Fruit fly (Drosophila melanogaster) whole organism, pupa: ENCODE data around the gene Lgr1.

ENCODE experiments used
- CG13204 ChIP-seq: fragments of 200-800 bp; sonication (Bioruptor generic); optimal IDR thresholded peaks from 2 replicates; lab custom pipeline; 2018; ENCODE audit warnings: missing biosample characterization, mild to moderate bottlenecking, missing genetic modification characterization, moderate library complexity
- CG17806 ChIP-seq: fragments of 200-800 bp; sonication (Bioruptor generic); optimal IDR thresholded peaks from 2 replicates; lab custom pipeline; 2018; ENCODE audit warnings: missing biosample characterization, mild to moderate bottlenecking, missing genetic modification characterization, moderate library complexity
- CG4496 ChIP-seq: fragments of 200-800 bp; sonication (Bioruptor generic); IDR thresholded peaks from 3 replicates; pipeline ENCODE4 v1.3.6; 2022; ENCODE audit warnings: missing biosample characterization, missing genetic modification characterization
- D1 ChIP-seq: fragments of 200-800 bp; sonication (Bioruptor generic); optimal IDR thresholded peaks from 2 replicates; lab custom pipeline; 2018; ENCODE audit warnings: missing biosample characterization, mild to moderate bottlenecking, missing genetic modification characterization, moderate library complexity
- EcR ChIP-seq: fragments of 200-800 bp; sonication (Bioruptor generic); optimal IDR thresholded peaks from 3 replicates; lab custom pipeline; 2019; ENCODE audit warnings: missing biosample characterization, missing genetic modification characterization, mild to moderate bottlenecking, moderate library complexity, missing genetic modification reagents
- Pif1A ChIP-seq: fragments of 200-800 bp; sonication (Bioruptor generic); optimal IDR thresholded peaks from 3 replicates; lab custom pipeline; 2016; ENCODE audit warnings: missing biosample characterization, missing genetic modification characterization
- Pif1B ChIP-seq: fragments of 200-800 bp; sonication (Bioruptor generic); optimal IDR thresholded peaks from 3 replicates; lab custom pipeline; 2016; ENCODE audit warnings: missing biosample characterization, missing genetic modification characterization
- Snoo ChIP-seq: fragments of 200-800 bp; sonication (Bioruptor generic); optimal IDR thresholded peaks from 3 replicates; lab custom pipeline; 2017; ENCODE audit warnings: missing biosample characterization, mild to moderate bottlenecking, missing genetic modification characterization, inconsistent platforms
- fd96Ca ChIP-seq: fragments of 200-800 bp; sonication (Bioruptor generic); IDR thresholded peaks from 3 replicates; pipeline ENCODE4 v1.3.6; 2022; ENCODE audit warnings: missing biosample characterization, missing genetic modification characterization
- gl ChIP-seq: fragments of 200-800 bp; sonication (Bioruptor generic); optimal IDR thresholded peaks from 2 replicates; lab custom pipeline; 2018; ENCODE audit warnings: missing biosample characterization, mild to moderate bottlenecking, missing genetic modification characterization
- rn ChIP-seq: fragments of 200-800 bp; sonication (Bioruptor generic); IDR thresholded peaks from 2 replicates; pipeline ENCODE4 v1.3.6; 2022; ENCODE audit warnings: missing biosample characterization, missing genetic modification characterization

DNA sequence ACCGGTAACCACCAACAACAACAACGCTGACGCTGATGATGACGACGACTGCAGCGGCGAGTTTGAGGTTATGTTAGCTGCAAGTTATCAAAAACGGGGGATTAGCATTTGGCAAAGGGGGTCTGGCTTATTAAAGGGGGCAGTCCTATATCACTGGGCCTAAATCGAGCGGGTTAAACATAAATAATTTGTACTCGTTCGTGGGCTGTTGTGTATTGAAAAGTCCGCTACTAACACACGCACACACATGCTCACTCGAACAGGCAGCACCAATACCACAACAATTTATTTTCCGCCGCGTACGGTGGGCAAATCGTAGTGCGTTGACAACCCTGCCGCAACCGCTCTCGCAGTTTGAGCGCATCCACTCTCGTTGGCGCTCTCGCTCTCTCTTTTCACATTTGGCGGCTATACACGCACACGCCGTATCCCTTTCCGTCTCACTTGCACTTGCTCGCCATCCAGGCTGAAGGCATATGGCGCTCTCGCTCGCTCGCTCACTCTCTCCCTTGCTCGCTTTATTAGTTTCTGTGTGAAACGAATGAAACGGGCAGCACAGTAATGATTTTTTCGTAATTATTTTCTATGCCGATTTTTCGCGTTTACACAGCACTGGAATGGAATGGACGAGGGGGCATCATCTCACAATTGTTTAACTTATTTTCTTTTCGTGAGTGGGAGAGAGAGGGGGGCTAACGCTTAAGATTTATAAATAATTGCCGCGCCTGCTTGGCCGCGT, 8.6 kb upstream of the Lgr1 start:
- TF ChIP-seq CG13204 (GFP tag; lab: Kevin White, UChicago), result peak; percentile 72
- TF ChIP-seq CG4496, result no peak
- peak; percentile 48 for TF ChIP-seq Pif1B
- peak; percentile 73 for TF ChIP-seq EcR (GFP tag; lab: Kevin White, UChicago)
- no peak for TF ChIP-seq gl (tag; lab: Kevin White, UChicago)
- TF ChIP-seq Snoo (tag; lab: Kevin White, UChicago), result peak; percentile 24
- TF ChIP-seq rn (GFP tag; lab: Robert Waterston, UW), result no peak
- peak; percentile 33 for TF ChIP-seq Pif1A (GFP tag; lab: Kevin White, UChicago)
- TF ChIP-seq D1 (tag; lab: Kevin White, UChicago), result no peak
- no peak for TF ChIP-seq CG17806 (tag; lab: Kevin White, UChicago)
- TF ChIP-seq fd96Ca (GFP tag; lab: Robert Waterston, UW), result no peak
